Worm (Caenorhabditis elegans) whole organism, mixed stage, embryonic: Measurements from ENCODE around the gene C07D10.1.

Source experiments
- mab-5 ChIP-seq: fragments of 150-350 bp; optimal IDR thresholded peaks from 2 replicates; lab custom pipeline; 2014; ENCODE audit warnings: missing biosample characterization, missing genetic modification characterization
- mep-1 ChIP-seq: fragments of 150-350 bp; optimal IDR thresholded peaks from 2 replicates; lab custom pipeline; 2017; ENCODE audit warnings: missing biosample characterization, missing genetic modification reagents, missing genetic modification characterization, inconsistent platforms
- nhr-237 ChIP-seq: fragments of 150-350 bp; optimal IDR thresholded peaks from 2 replicates; lab custom pipeline; 2014; ENCODE audit warnings: missing biosample characterization, missing genetic modification characterization
- pha-4 ChIP-seq: fragments of 150-350 bp; optimal IDR thresholded peaks from 2 replicates; lab custom pipeline; 2018; ENCODE audit warnings: missing biosample characterization, missing genetic modification reagents, missing genetic modification characterization
- snpc-4 ChIP-seq: fragments of 150-350 bp; optimal IDR thresholded peaks from 2 replicates; lab custom pipeline; 2014; ENCODE audit warnings: missing biosample characterization, missing genetic modification characterization

ce11 chrII:7411930-7412329, 13.1 kb downstream of the C07D10.1 start, which contains the start of gene K02A2.5:
- TF ChIP-seq snpc-4 (tag; lab: Kevin White, UChicago) (no peak), mep-1 (tag; lab: Kevin White, UChicago) (no peak), pha-4 (no peak), mab-5 (tag; lab: Kevin White, UChicago) (no peak), nhr-237 (tag; lab: Kevin White, UChicago) (no peak)
